Fruit fly (Drosophila melanogaster) whole organism, embryonic: ENCODE data around the gene MRP.
A peak's percentile ranks its signal among the peaks of the same experiment; 100 is the strongest.

Source experiments
- ATbp ChIP-seq: fragments of 200-800 bp; sonication (Bioruptor generic); optimal IDR thresholded peaks from 2 replicates; lab custom pipeline; 2017; ENCODE audit warnings: missing biosample characterization, mild to moderate bottlenecking, missing genetic modification characterization, missing genetic modification reagents
- Asciz ChIP-seq: fragments of 200-800 bp; sonication (Bioruptor generic); optimal IDR thresholded peaks from 2 replicates; lab custom pipeline; 2017; ENCODE audit warnings: missing biosample characterization, mild to moderate bottlenecking, missing genetic modification characterization, missing genetic modification reagents
- Awh ChIP-seq: fragments of 200-800 bp; sonication (Bioruptor generic); IDR thresholded peaks from 2 replicates; pipeline ENCODE4, ENCODE4 v1.3.6; 2022; ENCODE audit warnings: missing biosample characterization, missing genetic modification characterization
- CG10209 ChIP-seq: fragments of 200-800 bp; sonication (Bioruptor generic); optimal IDR thresholded peaks from 3 replicates; lab custom pipeline; 2017; ENCODE audit warnings: missing biosample characterization, mild to moderate bottlenecking, missing genetic modification characterization, missing genetic modification reagents
- CG11085 ChIP-seq: fragments of 200-800 bp; sonication (Bioruptor generic); IDR thresholded peaks from 2 replicates; pipeline ENCODE4 v1.3.6; 2022; ENCODE audit warnings: missing biosample characterization, missing genetic modification characterization
- CG11723 ChIP-seq: fragments of 200-800 bp; sonication (Bioruptor generic); optimal IDR thresholded peaks from 2 replicates; lab custom pipeline; 2017; ENCODE audit warnings: missing biosample characterization, mild to moderate bottlenecking, missing genetic modification characterization
- CG12104 ChIP-seq: fragments of 200-800 bp; sonication (Bioruptor generic); optimal IDR thresholded peaks from 3 replicates; lab custom pipeline; 2016; ENCODE audit warnings: missing biosample characterization, missing genetic modification characterization
- CG14050 ChIP-seq: fragments of 200-800 bp; sonication (Bioruptor generic); IDR thresholded peaks from 3 replicates; pipeline ENCODE4 v1.3.6; 2022; ENCODE audit warnings: missing biosample characterization, missing genetic modification characterization
- CG15696 ChIP-seq: fragments of 200-800 bp; sonication (Bioruptor generic); optimal IDR thresholded peaks from 2 replicates; lab custom pipeline; 2019; ENCODE audit warnings: missing biosample characterization, mild to moderate bottlenecking, missing genetic modification characterization, moderate library complexity
- CG17359 ChIP-seq: fragments of 200-800 bp; sonication (Bioruptor generic); optimal IDR thresholded peaks from 3 replicates; lab custom pipeline; 2018; ENCODE audit warnings: missing biosample characterization, mild to moderate bottlenecking, missing genetic modification characterization, moderate library complexity
- CG18476 ChIP-seq: fragments of 200-800 bp; sonication (Bioruptor generic); optimal IDR thresholded peaks from 2 replicates; lab custom pipeline; 2016; ENCODE audit warnings: missing biosample characterization, mild to moderate bottlenecking, missing genetic modification characterization
- CG2889 ChIP-seq: fragments of 200-800 bp; sonication (Bioruptor generic); IDR thresholded peaks from 3 replicates; pipeline ENCODE4 v1.3.6; 2022; ENCODE audit warnings: missing biosample characterization, missing genetic modification characterization
- CG3407 ChIP-seq: fragments of 200-800 bp; sonication (Bioruptor generic); optimal IDR thresholded peaks from 2 replicates; lab custom pipeline; 2018; ENCODE audit warnings: missing biosample characterization, mild to moderate bottlenecking, missing genetic modification characterization
- CG34376 ChIP-seq: fragments of 200-800 bp; sonication (Bioruptor generic); optimal IDR thresholded peaks from 2 replicates; lab custom pipeline; 2018; ENCODE audit warnings: missing biosample characterization, mild to moderate bottlenecking, missing genetic modification characterization
- CG3847 ChIP-seq: fragments of 200-800 bp; sonication (Bioruptor generic); IDR thresholded peaks from 2 replicates; pipeline ENCODE4 v1.3.6; 2022; ENCODE audit warnings: missing biosample characterization, missing genetic modification characterization
- CG3995 ChIP-seq: fragments of 200-800 bp; sonication (Bioruptor generic); optimal IDR thresholded peaks from 3 replicates; lab custom pipeline; 2016; ENCODE audit warnings: missing biosample characterization, missing genetic modification characterization
- CG9215 ChIP-seq: fragments of 200-800 bp; sonication (Bioruptor generic); IDR thresholded peaks from 2 replicates; pipeline ENCODE4 v1.3.6; 2022; ENCODE audit warnings: missing biosample characterization, missing genetic modification characterization
- D ChIP-seq, 2 experiments: fragments of 200-800 bp in 1 of 2; fragments of >200 bp in 1 of 2; sonication (Bioruptor generic) in 1 of 2; optimal IDR thresholded peaks; 2 replicates in 1 of 2; 3 replicates in 1 of 2; lab custom pipeline; 2017; ENCODE audit warnings: mild to moderate bottlenecking in 1 of 2, missing biosample characterization in 1 of 2, missing genetic modification characterization in 1 of 2, missing genetic modification reagents in 1 of 2
- Dbx ChIP-seq: fragments of 200-800 bp; sonication (Bioruptor generic); IDR thresholded peaks from 3 replicates; pipeline ENCODE4 v1.3.6; 2022; ENCODE audit warnings: missing biosample characterization, missing genetic modification characterization
- Dek ChIP-seq: fragments of 200-800 bp; sonication (Bioruptor generic); optimal IDR thresholded peaks from 3 replicates; lab custom pipeline; 2019; ENCODE audit warnings: missing biosample characterization, mild to moderate bottlenecking, missing genetic modification characterization, moderate library complexity
- Dip3 ChIP-seq: fragments of 200-800 bp; sonication (Bioruptor generic); optimal IDR thresholded peaks from 3 replicates; lab custom pipeline; 2016; ENCODE audit warnings: missing biosample characterization, missing genetic modification characterization
- Fer3 ChIP-seq: fragments of 200-800 bp; sonication (Bioruptor generic); optimal IDR thresholded peaks from 2 replicates; lab custom pipeline; 2018; ENCODE audit warnings: missing biosample characterization, mild to moderate bottlenecking, missing genetic modification characterization, moderate library complexity
- HLH54F ChIP-seq: fragments of 200-800 bp; sonication (Bioruptor generic); optimal IDR thresholded peaks from 3 replicates; lab custom pipeline; 2016; ENCODE audit warnings: missing biosample characterization, missing genetic modification characterization
- HmgZ ChIP-seq: fragments of 200-800 bp; sonication (Bioruptor generic); optimal IDR thresholded peaks from 2 replicates; lab custom pipeline; 2018; ENCODE audit warnings: missing biosample characterization, mild to moderate bottlenecking, missing genetic modification characterization
- Hr39 ChIP-seq: fragments of >200 bp; optimal IDR thresholded peaks from 2 replicates; lab custom pipeline; 2017
- Lim3 ChIP-seq: fragments of 200-800 bp; sonication (Bioruptor generic); IDR thresholded peaks from 2 replicates; pipeline ENCODE4 v1.3.6; 2022; ENCODE audit warnings: missing biosample characterization, missing genetic modification characterization
- MBD-R2 ChIP-seq: fragments of 200-800 bp; sonication (Bioruptor generic); IDR thresholded peaks from 2 replicates; pipeline ENCODE4 v1.3.6; 2022; ENCODE audit warnings: missing biosample characterization, missing genetic modification characterization
- Mad ChIP-seq: fragments of 200-800 bp; sonication (Bioruptor generic); optimal IDR thresholded peaks from 2 replicates; lab custom pipeline; 2016; ENCODE audit warnings: missing biosample characterization, missing genetic modification characterization
- Mes4 ChIP-seq: fragments of 200-800 bp; sonication (Bioruptor generic); optimal IDR thresholded peaks from 2 replicates; lab custom pipeline; 2016; ENCODE audit warnings: missing biosample characterization, missing genetic modification characterization
- Optix ChIP-seq: fragments of 200-800 bp; sonication (Bioruptor generic); IDR thresholded peaks from 3 replicates; pipeline ENCODE4 v1.3.6; 2022; ENCODE audit warnings: missing biosample characterization, missing genetic modification characterization
- Trl ChIP-seq, 3 experiments: fragments of >200 bp in 2 of 3; fragments of 200-800 bp in 1 of 3; sonication (Bioruptor generic) in 1 of 3; optimal IDR thresholded peaks; 2 replicates in 1 of 3; 3 replicates in 2 of 3; lab custom pipeline; 2016 to 2017; ENCODE audit warnings: missing biosample characterization in 1 of 3, missing genetic modification characterization in 1 of 3
- bab2 ChIP-seq: fragments of 200-800 bp; sonication (Bioruptor generic); optimal IDR thresholded peaks from 2 replicates; lab custom pipeline; 2016; ENCODE audit warnings: missing biosample characterization, missing genetic modification characterization
- cwo ChIP-seq: fragments of 200-800 bp; sonication (Bioruptor generic); optimal IDR thresholded peaks from 3 replicates; lab custom pipeline; 2017; ENCODE audit warnings: missing biosample characterization, missing genetic modification characterization, mild to moderate bottlenecking, moderate library complexity, missing genetic modification reagents
- danr ChIP-seq: fragments of 200-800 bp; sonication (Bioruptor generic); IDR thresholded peaks from 2 replicates; pipeline ENCODE4 v1.3.6; 2022; ENCODE audit warnings: missing biosample characterization, missing genetic modification characterization
- disco-r ChIP-seq: fragments of 200-800 bp; sonication (Bioruptor generic); optimal IDR thresholded peaks from 2 replicates; lab custom pipeline; 2016; ENCODE audit warnings: missing biosample characterization, missing genetic modification characterization
- dm ChIP-seq: fragments of 200-800 bp; sonication (Bioruptor generic); optimal IDR thresholded peaks from 3 replicates; lab custom pipeline; 2016; ENCODE audit warnings: missing biosample characterization, missing genetic modification characterization
- dmrt99B ChIP-seq: fragments of 200-800 bp; sonication (Bioruptor generic); optimal IDR thresholded peaks from 2 replicates; lab custom pipeline; 2018; ENCODE audit warnings: missing biosample characterization, mild to moderate bottlenecking, missing genetic modification characterization, moderate library complexity
- dysf ChIP-seq: fragments of 200-800 bp; sonication (Bioruptor generic); IDR thresholded peaks from 3 replicates; pipeline ENCODE4 v1.3.6; 2022; ENCODE audit warnings: missing biosample characterization, missing genetic modification characterization
- exex ChIP-seq: fragments of 200-800 bp; sonication (Bioruptor generic); optimal IDR thresholded peaks from 4 replicates; lab custom pipeline; 2018; ENCODE audit warnings: missing biosample characterization, mild to moderate bottlenecking, missing genetic modification characterization, moderate library complexity
- grau ChIP-seq: fragments of 200-800 bp; optimal IDR thresholded peaks from 3 replicates; lab custom pipeline; 2019; ENCODE audit warnings: missing biosample characterization, mild to moderate bottlenecking, missing genetic modification characterization, moderate library complexity
- lbe ChIP-seq: fragments of 200-800 bp; sonication (Bioruptor generic); optimal IDR thresholded peaks from 2 replicates; lab custom pipeline; 2016; ENCODE audit warnings: missing biosample characterization, mild to moderate bottlenecking, missing genetic modification characterization
- nau ChIP-seq: fragments of 200-800 bp; sonication (Bioruptor generic); optimal IDR thresholded peaks from 3 replicates; lab custom pipeline; 2017; ENCODE audit warnings: missing biosample characterization, mild to moderate bottlenecking, missing genetic modification characterization, missing genetic modification reagents
- nmo ChIP-seq: fragments of 200-800 bp; sonication (Bioruptor generic); optimal IDR thresholded peaks from 2 replicates; lab custom pipeline; 2018; ENCODE audit warnings: missing biosample characterization, mild to moderate bottlenecking, missing genetic modification characterization, moderate library complexity
- p53 ChIP-seq: fragments of 200-800 bp; sonication (Bioruptor generic); optimal IDR thresholded peaks from 2 replicates; lab custom pipeline; 2016; ENCODE audit warnings: missing biosample characterization, missing genetic modification characterization
- pfk ChIP-seq: fragments of 200-800 bp; sonication (Bioruptor generic); optimal IDR thresholded peaks from 2 replicates; lab custom pipeline; 2018; ENCODE audit warnings: missing biosample characterization, mild to moderate bottlenecking, missing genetic modification characterization, moderate library complexity
- repo ChIP-seq: fragments of 200-800 bp; sonication (Bioruptor generic); optimal IDR thresholded peaks from 2 replicates; lab custom pipeline; 2016; ENCODE audit warnings: missing biosample characterization, missing genetic modification characterization
- row ChIP-seq: fragments of 200-800 bp; sonication (Bioruptor generic); IDR thresholded peaks from 3 replicates; pipeline ENCODE4 v1.3.6; 2022; ENCODE audit warnings: missing biosample characterization, missing genetic modification characterization
- scrt ChIP-seq: fragments of 200-800 bp; sonication (Bioruptor generic); optimal IDR thresholded peaks from 2 replicates; lab custom pipeline; 2018; ENCODE audit warnings: missing biosample characterization, mild to moderate bottlenecking, missing genetic modification characterization, moderate library complexity
- sim ChIP-seq: fragments of 200-800 bp; sonication (Bioruptor generic); IDR thresholded peaks from 2 replicates; pipeline ENCODE4 v1.3.6; 2022; ENCODE audit warnings: missing biosample characterization, missing genetic modification characterization
- stc ChIP-seq: fragments of 200-800 bp; sonication (Bioruptor generic); IDR thresholded peaks from 2 replicates; pipeline ENCODE4 v1.3.6; 2022; ENCODE audit warnings: missing biosample characterization, missing genetic modification characterization

The MRP gene

dm6 chr2L:12704418-12704920 lies 14.4 kb upstream of the MRP start, which contains the start of the genes CG5776 and spict (continued):
- TF ChIP-seq scrt = peak; percentile 68
- TF ChIP-seq Awh (GFP tag; lab: Robert Waterston, UW) = peak; percentile 59; the same call in 1 of the 2 replicates
- no peak for TF ChIP-seq nau (GFP tag; lab: Kevin White, UChicago)
- no peak for TF ChIP-seq Hr39 (lab: Kevin White, UChicago)
- TF ChIP-seq disco-r (GFP tag; lab: Kevin White, UChicago) = no peak
- peak; percentile 62 for TF ChIP-seq cwo (GFP tag; lab: Kevin White, UChicago)
- TF ChIP-seq exex (tag; lab: Kevin White, UChicago) = peak; percentile 15
- TF ChIP-seq Lim3 = no peak
- no peak for TF ChIP-seq Trl (optimal IDR thresholded peaks at IDR 0.05; lab: Kevin White, UChicago)
- TF ChIP-seq Trl (GFP tag; optimal IDR thresholded peaks at IDR 0.05; lab: Kevin White, UChicago) = no peak
- TF ChIP-seq sim = 0 out of 2 replicates have a peak, but pooled peaks have one; percentile 22
- TF ChIP-seq CG3847 (GFP tag; lab: Robert Waterston, UW) = peak; percentile 89
- peak; percentile 64; the same call in 1 of the 3 replicates for TF ChIP-seq Optix
- TF ChIP-seq Dbx (GFP tag; lab: Robert Waterston, UW) = peak; percentile 83
- peak; percentile 61 for TF ChIP-seq CG15696 (tag; lab: Kevin White, UChicago)
- TF ChIP-seq MBD-R2 (GFP tag; lab: Robert Waterston, UW) = peak; percentile 98
- no peak for TF ChIP-seq CG12104
- TF ChIP-seq CG9215 (GFP tag; lab: Robert Waterston, UW) = peak; percentile 80
- TF ChIP-seq HmgZ (tag; lab: Kevin White, UChicago) = peak; percentile 93
- TF ChIP-seq CG2889 (GFP tag; lab: Robert Waterston, UW) = peak; percentile 70; the same call in 2 of the 3 replicates
- TF ChIP-seq ATbp (GFP tag; lab: Kevin White, UChicago) = peak; percentile 18
- peak; percentile 42 for TF ChIP-seq CG17359 (tag; lab: Kevin White, UChicago)
- TF ChIP-seq HLH54F = peak; percentile 67
- no peak for TF ChIP-seq CG11723 (GFP tag; lab: Kevin White, UChicago)
- peak; percentile 47 for TF ChIP-seq dm (GFP tag; lab: Kevin White, UChicago)
- TF ChIP-seq lbe (GFP tag; lab: Kevin White, UChicago) = peak; percentile 58
- peak; percentile 70 for TF ChIP-seq CG3407 (GFP tag; lab: Kevin White, UChicago)
- TF ChIP-seq dysf (GFP tag; lab: Robert Waterston, UW) = peak; percentile 88
- peak; percentile 77 for TF ChIP-seq CG10209
- TF ChIP-seq CG18476 (GFP tag; lab: Kevin White, UChicago) = peak; percentile 66
- TF ChIP-seq nmo (GFP tag; lab: Kevin White, UChicago) = peak; percentile 85
- TF ChIP-seq bab2 (GFP tag; lab: Kevin White, UChicago) = peak; percentile 30
- TF ChIP-seq D (optimal IDR thresholded peaks at IDR 0.05; lab: Kevin White, UChicago) = peak; percentile 0
- no peak for TF ChIP-seq D (GFP tag; optimal IDR thresholded peaks at IDR 0.05; lab: Kevin White, UChicago)
- TF ChIP-seq CG3995 (GFP tag; lab: Kevin White, UChicago) = no peak
- TF ChIP-seq CG11085 (GFP tag; lab: Robert Waterston, UW) = peak; percentile 51
- no peak for TF ChIP-seq p53
- TF ChIP-seq Dek (tag; lab: Kevin White, UChicago) = peak; percentile 83
- TF ChIP-seq Asciz = no peak
- TF ChIP-seq Fer3 (tag; lab: Kevin White, UChicago) = peak; percentile 65
- peak; percentile 86 for TF ChIP-seq grau (tag; lab: Kevin White, UChicago)
- TF ChIP-seq pfk (GFP tag; lab: Kevin White, UChicago) = no peak
- peak; percentile 70 for TF ChIP-seq Mad (GFP tag; lab: Kevin White, UChicago)
- peak; percentile 74 for TF ChIP-seq stc
- peak; percentile 97 for TF ChIP-seq row (GFP tag; lab: Robert Waterston, UW)
- peak; percentile 75; the same call in 2 of the 3 replicates for TF ChIP-seq CG14050 (GFP tag; lab: Robert Waterston, UW)
- no peak for TF ChIP-seq CG34376
- TF ChIP-seq Mes4 = no peak
- no peak for TF ChIP-seq repo (GFP tag; lab: Kevin White, UChicago)
- TF ChIP-seq dmrt99B = no peak
- TF ChIP-seq danr (GFP tag; lab: Robert Waterston, UW) = no peak
- TF ChIP-seq Dip3 (GFP tag; lab: Kevin White, UChicago) = peak; percentile 53
